Worm (Caenorhabditis elegans): Measurements from ENCODE around the gene R193.6.

DNA sequence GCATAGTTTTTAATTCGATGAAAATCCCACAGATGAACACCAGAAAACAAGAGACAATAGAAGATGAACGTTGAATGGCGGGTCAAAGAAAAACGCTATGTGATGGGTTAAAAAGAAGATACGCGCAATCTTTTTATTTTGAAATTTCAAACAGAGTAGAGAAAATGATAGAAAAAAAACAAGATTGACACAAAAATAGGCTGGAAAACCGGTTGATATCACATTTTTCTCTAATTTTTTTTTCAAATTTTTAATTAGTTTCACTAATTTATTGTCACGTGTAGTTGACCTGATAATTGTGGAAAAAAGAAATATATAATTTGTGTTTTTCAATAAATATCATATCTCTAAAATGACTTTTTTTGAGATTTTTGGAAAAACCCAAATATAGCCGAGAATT lies 24.4 kb upstream of the R193.6 start, which contains the start of gene C05D9.9:
- TF ChIP-seq madf-5 (GFP tag; IDR thresholded peaks at IDR 0.05) (no peak), ceh-82 (tag; optimal IDR thresholded peaks at IDR 0.05) (no peak), R02D3.7 (tag; optimal IDR thresholded peaks at IDR 0.05) (no peak), lin-39 (tag; optimal IDR thresholded peaks at IDR 0.05) (no peak), nhr-102 (tag; optimal IDR thresholded peaks at IDR 0.05) (no peak), unc-39 (tag; optimal IDR thresholded peaks at IDR 0.05) (no peak), lir-3 (tag; optimal IDR thresholded peaks at IDR 0.05) (no peak), pqm-1 (tag; optimal IDR thresholded peaks at IDR 0.05) (no peak), mep-1 (tag; optimal IDR thresholded peaks at IDR 0.05) (no peak), nhr-11 (tag; optimal IDR thresholded peaks at IDR 0.05) (no peak), arid-1 (GFP tag; conservative IDR thresholded peaks at IDR 0.05) (no peak), zag-1 (tag; optimal IDR thresholded peaks at IDR 0.05) (no peak), F26F4.8 (GFP tag; conservative IDR thresholded peaks at IDR 0.05) (no peak)

Data from whole organism, L4 larva.